Worm (Caenorhabditis elegans) whole organism, L1 larva: ENCODE data around the gene ets-7.

Experiments used
- C04F5.9 ChIP-seq: sonication (generic microtip); optimal IDR thresholded peaks from 2 replicates; lab custom pipeline; 2016; ENCODE audit warnings: missing genetic modification characterization, missing compliant biosample characterization
- C16A3.4 ChIP-seq: fragments of 150-350 bp; optimal IDR thresholded peaks from 2 replicates; lab custom pipeline; 2014; ENCODE audit warnings: missing biosample characterization, missing genetic modification characterization
- C34B4.2 ChIP-seq: sonication (generic microtip); optimal IDR thresholded peaks from 2 replicates; lab custom pipeline; 2017; ENCODE audit warnings: mild to moderate bottlenecking, missing genetic modification characterization, missing compliant biosample characterization
- Y116A8C.19 ChIP-seq: sonication (generic microtip); optimal IDR thresholded peaks from 2 replicates; lab custom pipeline; 2016; ENCODE audit warnings: missing compliant biosample characterization, missing genetic modification characterization, borderline replicate concordance
- aha-1 ChIP-seq: fragments of 150-350 bp; optimal IDR thresholded peaks from 2 replicates; lab custom pipeline; 2014; ENCODE audit warnings: missing biosample characterization, missing genetic modification characterization
- alr-1 ChIP-seq: fragments of 200-800 bp; sonication (Bioruptor generic); optimal IDR thresholded peaks from 2 replicates; lab custom pipeline; 2018; ENCODE audit warnings: borderline replicate concordance, mild to moderate bottlenecking, missing genetic modification characterization, missing compliant biosample characterization
- ama-1 ChIP-seq: fragments of 150-350 bp; optimal IDR thresholded peaks from 2 replicates; lab custom pipeline; 2014
- blmp-1 ChIP-seq: fragments of 150-350 bp; optimal IDR thresholded peaks from 2 replicates; lab custom pipeline; 2014; ENCODE audit warnings: missing biosample characterization, missing genetic modification characterization
- ceh-63 ChIP-seq: fragments of 200-800 bp; sonication (Bioruptor generic); optimal IDR thresholded peaks from 2 replicates; lab custom pipeline; 2018; ENCODE audit warnings: mild to moderate bottlenecking, missing genetic modification characterization, missing compliant biosample characterization
- ceh-8 ChIP-seq: fragments of 200-800 bp; sonication (Bioruptor generic); optimal IDR thresholded peaks from 2 replicates; lab custom pipeline; 2018; ENCODE audit warnings: mild to moderate bottlenecking, missing genetic modification characterization, moderate library complexity, missing compliant biosample characterization
- ceh-82 ChIP-seq, 3 experiments: fragments of 150-350 bp in 1 of 3; sonication (generic microtip) in 2 of 3; optimal IDR thresholded peaks; 2 replicates each; lab custom pipeline; 2014 to 2017; ENCODE audit warnings: missing biosample characterization in 3 of 3, missing genetic modification characterization in 3 of 3
- efl-1 ChIP-seq, 4 experiments: fragments of 150-350 bp; optimal IDR thresholded peaks in 3 of 4; peaks in 1 of 4; 1 replicate in 1 of 4; 2 replicates in 3 of 4; lab custom pipeline; 2014; ENCODE audit warnings: missing biosample characterization in 2 of 4, missing genetic modification characterization in 2 of 4, missing genetic modification reagents in 2 of 4
- egl-13 ChIP-seq: sonication (generic microtip); optimal IDR thresholded peaks from 2 replicates; lab custom pipeline; 2016; ENCODE audit warnings: missing genotype, missing genetic modification reagents, missing genetic modification characterization, missing compliant biosample characterization
- elt-2 ChIP-seq: sonication (generic microtip); optimal IDR thresholded peaks from 2 replicates; lab custom pipeline; 2016; ENCODE audit warnings: missing genetic modification characterization, mild to moderate bottlenecking, inconsistent platforms, missing compliant biosample characterization, missing genetic modification reagents
- ets-5 ChIP-seq: fragments of 200-800 bp; sonication (Bioruptor generic); IDR thresholded peaks from 2 replicates; pipeline ENCODE4 v1.3.6; 2022; ENCODE audit warnings: missing genetic modification characterization, missing compliant biosample characterization
- fkh-8 ChIP-seq: sonication (generic microtip); optimal IDR thresholded peaks from 2 replicates; lab custom pipeline; 2016; ENCODE audit warnings: mild to moderate bottlenecking, missing genetic modification characterization, missing compliant biosample characterization
- hlh-17 ChIP-seq: fragments of 200-800 bp; sonication (Bioruptor generic); optimal IDR thresholded peaks from 2 replicates; lab custom pipeline; 2018; ENCODE audit warnings: missing genetic modification characterization, mild to moderate bottlenecking, missing compliant biosample characterization, moderate library complexity, borderline replicate concordance
- hlh-4 ChIP-seq: sonication (generic microtip); optimal IDR thresholded peaks from 2 replicates; lab custom pipeline; 2016; ENCODE audit warnings: mild to moderate bottlenecking, missing genetic modification characterization, missing compliant biosample characterization
- hpl-2 ChIP-seq: fragments of 150-350 bp; optimal IDR thresholded peaks from 2 replicates; lab custom pipeline; 2014; ENCODE audit warnings: missing biosample characterization, missing genetic modification reagents, missing genetic modification characterization
- irx-1 ChIP-seq: sonication (generic microtip); optimal IDR thresholded peaks from 2 replicates; lab custom pipeline; 2016; ENCODE audit warnings: missing genetic modification characterization, missing compliant biosample characterization
- isw-1 ChIP-seq: fragments of 200-800 bp; sonication (Bioruptor generic); IDR thresholded peaks from 2 replicates; pipeline ENCODE4 v1.3.6; 2022; ENCODE audit warnings: missing genetic modification characterization, missing compliant biosample characterization
- lin-13 ChIP-seq: fragments of 150-350 bp; optimal IDR thresholded peaks from 2 replicates; lab custom pipeline; 2014; ENCODE audit warnings: missing biosample characterization, missing genetic modification reagents, missing genetic modification characterization
- lin-15B ChIP-seq: fragments of 150-350 bp; sonication (generic microtip); optimal IDR thresholded peaks from 3 replicates; lab custom pipeline; 2014; ENCODE audit warnings: missing biosample characterization, missing genetic modification characterization
- lin-35 ChIP-seq, 2 experiments: fragments of 150-350 bp; optimal IDR thresholded peaks; 2 replicates each; lab custom pipeline; 2014; ENCODE audit warnings: missing biosample characterization in 2 of 2, missing genetic modification characterization in 2 of 2, missing genetic modification reagents in 2 of 2
- lin-39 ChIP-seq: fragments of 150-350 bp; optimal IDR thresholded peaks from 2 replicates; lab custom pipeline; 2014; ENCODE audit warnings: missing biosample characterization, missing genetic modification reagents, missing genetic modification characterization
- lir-3 ChIP-seq: sonication (generic microtip); optimal IDR thresholded peaks from 2 replicates; lab custom pipeline; 2016; ENCODE audit warnings: mild to moderate bottlenecking, missing genetic modification characterization, moderate library complexity, missing compliant biosample characterization; ENCODE audit not compliant: poor library complexity
- lsy-2 ChIP-seq, 2 experiments: fragments of 150-350 bp; optimal IDR thresholded peaks; 2 replicates each; lab custom pipeline; 2014; ENCODE audit warnings: missing biosample characterization in 2 of 2, missing genetic modification characterization in 2 of 2
- mep-1 ChIP-seq: fragments of 150-350 bp; optimal IDR thresholded peaks from 2 replicates; lab custom pipeline; 2014; ENCODE audit warnings: missing biosample characterization, missing genetic modification characterization
- nhr-11 ChIP-seq: fragments of 150-350 bp; optimal IDR thresholded peaks from 2 replicates; lab custom pipeline; 2014; ENCODE audit warnings: missing biosample characterization, missing genetic modification characterization
- nhr-12 ChIP-seq: sonication (generic microtip); optimal IDR thresholded peaks from 2 replicates; lab custom pipeline; 2017; ENCODE audit warnings: missing biosample characterization, missing genetic modification characterization
- nhr-20 ChIP-seq: sonication (generic microtip); optimal IDR thresholded peaks from 2 replicates; lab custom pipeline; 2016; ENCODE audit warnings: mild to moderate bottlenecking, missing genetic modification characterization, missing compliant biosample characterization
- nhr-47 ChIP-seq: sonication (generic microtip); optimal IDR thresholded peaks from 2 replicates; lab custom pipeline; 2016; ENCODE audit warnings: mild to moderate bottlenecking, missing genetic modification characterization, moderate library complexity, missing compliant biosample characterization
- nhr-76 ChIP-seq: sonication (generic microtip); optimal IDR thresholded peaks from 2 replicates; lab custom pipeline; 2017; ENCODE audit warnings: missing biosample characterization, missing genetic modification characterization
- nhr-77 ChIP-seq: fragments of 150-350 bp; optimal IDR thresholded peaks from 2 replicates; lab custom pipeline; 2014; ENCODE audit warnings: missing biosample characterization, missing genetic modification characterization
- pag-3 ChIP-seq: sonication (generic microtip); optimal IDR thresholded peaks from 2 replicates; lab custom pipeline; 2017; ENCODE audit warnings: missing genetic modification characterization, mild to moderate bottlenecking, missing compliant biosample characterization, antibody characterized with exemption, borderline replicate concordance; ENCODE audit not compliant: insufficient read depth
- pax-3 ChIP-seq: fragments of 200-800 bp; sonication (Bioruptor generic); optimal IDR thresholded peaks from 2 replicates; lab custom pipeline; 2018; ENCODE audit warnings: mild to moderate bottlenecking, missing genetic modification characterization, moderate library complexity, missing compliant biosample characterization
- pqm-1 ChIP-seq: sonication (generic microtip); optimal IDR thresholded peaks from 3 replicates; lab custom pipeline; 2017; ENCODE audit warnings: missing biosample characterization, missing genetic modification characterization
- skn-1 ChIP-seq: fragments of 150-350 bp; optimal IDR thresholded peaks from 2 replicates; lab custom pipeline; 2014; ENCODE audit warnings: missing biosample characterization, missing genetic modification characterization
- snpc-4 ChIP-seq: fragments of 150-350 bp; optimal IDR thresholded peaks from 2 replicates; lab custom pipeline; 2014; ENCODE audit warnings: missing biosample characterization, missing genetic modification characterization
- snu-23 ChIP-seq: sonication (generic microtip); optimal IDR thresholded peaks from 2 replicates; lab custom pipeline; 2016; ENCODE audit warnings: missing genetic modification characterization, missing compliant biosample characterization
- sox-4 ChIP-seq: sonication (generic microtip); optimal IDR thresholded peaks from 2 replicates; lab custom pipeline; 2016; ENCODE audit warnings: missing genetic modification characterization, missing compliant biosample characterization
- tbx-2 ChIP-seq: sonication (generic microtip); optimal IDR thresholded peaks from 2 replicates; lab custom pipeline; 2016; ENCODE audit warnings: missing genetic modification characterization, missing compliant biosample characterization
- unc-130 ChIP-seq: fragments of 150-350 bp; optimal IDR thresholded peaks from 2 replicates; lab custom pipeline; 2017; ENCODE audit warnings: missing biosample characterization, missing genetic modification characterization, inconsistent platforms
- vab-15 ChIP-seq: sonication (generic microtip); optimal IDR thresholded peaks from 2 replicates; lab custom pipeline; 2017; ENCODE audit warnings: missing genotype, mild to moderate bottlenecking, missing genetic modification characterization, missing compliant biosample characterization
- xbp-1 ChIP-seq: sonication (generic microtip); optimal IDR thresholded peaks from 2 replicates; lab custom pipeline; 2016; ENCODE audit warnings: missing genetic modification characterization, missing compliant biosample characterization
- zip-4 ChIP-seq: fragments of 200-800 bp; sonication (Bioruptor generic); optimal IDR thresholded peaks from 2 replicates; lab custom pipeline; 2018; ENCODE audit warnings: mild to moderate bottlenecking, missing genetic modification characterization, moderate library complexity, missing compliant biosample characterization

The ets-7 gene

ce11 chrV:7575563-7575962 is 17.0 kb upstream of the ets-7 start, which contains the start of the genes snu-66 and ints-9 (continued):
- peak; percentile 10 for TF ChIP-seq nhr-77
- TF ChIP-seq lin-39 (tag; lab: Kevin White, UChicago) = peak; percentile 48
- peak; percentile 53 for TF ChIP-seq isw-1 (GFP tag; lab: Robert Waterston, UW)
- TF ChIP-seq C16A3.4 (tag; lab: Kevin White, UChicago) = peak; percentile 74
- peak; percentile 57 for TF ChIP-seq lin-13
- peak; percentile 67 to 80 for TF ChIP-seq efl-1 (optimal IDR thresholded peaks at IDR 0.05; lab: Kevin White, UChicago)
- TF ChIP-seq efl-1 (GFP tag; optimal IDR thresholded peaks at IDR 0.05 in 1 of 2; lab: Kevin White, UChicago) = peak; percentile 78 to 96
- TF ChIP-seq snpc-4 (tag; lab: Kevin White, UChicago) = peak; percentile 41
- TF ChIP-seq snu-23 (GFP tag; lab: Kevin White, UChicago) = peak; percentile 84
- TF ChIP-seq nhr-20 (tag; lab: Kevin White, UChicago) = peak; percentile 77
- TF ChIP-seq pqm-1 (tag; lab: Kevin White, UChicago) = no peak
- peak; percentile 75 to 85 for TF ChIP-seq lin-35 (GFP tag; optimal IDR thresholded peaks at IDR 0.05; lab: Kevin White, UChicago)
- peak; percentile 87 for TF ChIP-seq mep-1
- peak; percentile 72 for TF ChIP-seq tbx-2 (tag; lab: Kevin White, UChicago)
- peak; percentile 46 for TF ChIP-seq irx-1 (tag; lab: Kevin White, UChicago)
- peak; percentile 27 for TF ChIP-seq ceh-8 (GFP tag; lab: Kevin White, UChicago)
- TF ChIP-seq fkh-8 (tag; lab: Kevin White, UChicago) = peak; percentile 33
- TF ChIP-seq ceh-82 (tag; optimal IDR thresholded peaks at IDR 0.05; lab: Kevin White, UChicago) = peak; percentile 66 to 81 (median 67)
- TF ChIP-seq skn-1 (tag; lab: Kevin White, UChicago) = peak; percentile 54
- no peak for TF ChIP-seq alr-1
- TF ChIP-seq zip-4 (GFP tag; lab: Kevin White, UChicago) = no peak
- peak; percentile 71 for TF ChIP-seq unc-130 (tag; lab: Kevin White, UChicago)
- no peak for TF ChIP-seq nhr-11 (tag; lab: Kevin White, UChicago)
- TF ChIP-seq ama-1 (lab: Kevin White, UChicago) = peak; percentile 29
- no peak for TF ChIP-seq elt-2
- no peak for TF ChIP-seq nhr-76 (tag; lab: Kevin White, UChicago)
- peak; percentile 18 for TF ChIP-seq lir-3 (tag; lab: Kevin White, UChicago)
- no peak for TF ChIP-seq pax-3 (tag; lab: Kevin White, UChicago)
- no peak for TF ChIP-seq aha-1 (tag; lab: Kevin White, UChicago)
- TF ChIP-seq hpl-2 (GFP tag; lab: Kevin White, UChicago) = no peak
- no peak for TF ChIP-seq vab-15
- TF ChIP-seq xbp-1 (tag; lab: Kevin White, UChicago) = peak; percentile 72
- no peak for TF ChIP-seq ceh-63
- no peak for TF ChIP-seq sox-4 (tag; lab: Kevin White, UChicago)
- TF ChIP-seq lin-15B (tag; lab: Kevin White, UChicago) = peak; percentile 63
- TF ChIP-seq lsy-2 (tag; optimal IDR thresholded peaks at IDR 0.05; lab: Kevin White, UChicago) = peak; percentile 79 to 80
- no peak for TF ChIP-seq pag-3 (tag; lab: Kevin White, UChicago)

ce11 chrV:7570955-7571354 is 12.4 kb upstream of the ets-7 start, which contains the start of gene F19F10.14:
TSS of gene F19F10.14 (minus strand) at chrV:7571055.
- TF ChIP-seq C16A3.4 (tag; lab: Kevin White, UChicago) = no peak
- no peak for TF ChIP-seq ama-1 (lab: Kevin White, UChicago)
- no peak for TF ChIP-seq pqm-1 (tag; lab: Kevin White, UChicago)
- no peak for TF ChIP-seq C34B4.2 (tag; lab: Kevin White, UChicago)
- no peak for TF ChIP-seq snpc-4 (tag; lab: Kevin White, UChicago)
- no peak for TF ChIP-seq egl-13
- no peak for TF ChIP-seq skn-1 (tag; lab: Kevin White, UChicago)
- no peak for TF ChIP-seq elt-2
- no peak for TF ChIP-seq unc-130 (tag; lab: Kevin White, UChicago)
- TF ChIP-seq ceh-8 (GFP tag; lab: Kevin White, UChicago) = no peak
- TF ChIP-seq, all 84 proteins: peak for 0

ce11 chrV:7570290-7570689 is 11.7 kb upstream of the ets-7 start, which contains the start of gene clec-212:
TSS of gene clec-212 (minus strand) at chrV:7570390.
- no peak for TF ChIP-seq nhr-12 (tag; lab: Kevin White, UChicago)
- TF ChIP-seq ceh-82 (tag; optimal IDR thresholded peaks at IDR 0.05; lab: Kevin White, UChicago) = no peak
- no peak for TF ChIP-seq ets-5 (GFP tag; lab: Robert Waterston, UW)
- TF ChIP-seq hlh-17 (GFP tag; lab: Kevin White, UChicago) = no peak
- no peak for TF ChIP-seq xbp-1 (tag; lab: Kevin White, UChicago)
- no peak for TF ChIP-seq Y116A8C.19 (tag; lab: Kevin White, UChicago)
- no peak for TF ChIP-seq hlh-4
- no peak for TF ChIP-seq nhr-20 (tag; lab: Kevin White, UChicago)
- TF ChIP-seq hpl-2 (GFP tag; lab: Kevin White, UChicago) = no peak
- no peak for TF ChIP-seq C04F5.9 (tag; lab: Kevin White, UChicago)
- no peak for TF ChIP-seq egl-13
- no peak for TF ChIP-seq blmp-1
- TF ChIP-seq nhr-47 = no peak
- no peak for TF ChIP-seq elt-2
